Worm (Caenorhabditis elegans) whole organism, young adult: ENCODE data around the gene C55B6.4.

Source experiments
- B0035.1 ChIP-seq: sonication (generic microtip); optimal IDR thresholded peaks from 2 replicates; lab custom pipeline; 2016; ENCODE audit warnings: missing genetic modification characterization, mild to moderate bottlenecking, missing compliant biosample characterization, missing genotype, missing genetic modification reagents
- Y56A3A.18 ChIP-seq: fragments of 200-800 bp; sonication (Bioruptor generic); IDR thresholded peaks from 2 replicates; pipeline ENCODE4 v1.3.6; 2022; ENCODE audit warnings: missing genetic modification reagents, missing genetic modification characterization, missing compliant biosample characterization
- Y67H2A.10 ChIP-seq: fragments of 200-800 bp; sonication (Bioruptor generic); conservative IDR thresholded peaks from 2 replicates; pipeline ENCODE4 v1.3.6; 2022; ENCODE audit warnings: missing genetic modification reagents, missing genetic modification characterization, missing compliant biosample characterization
- chd-7 ChIP-seq: sonication (generic microtip); optimal IDR thresholded peaks from 2 replicates; lab custom pipeline; 2016; ENCODE audit warnings: mild to moderate bottlenecking, missing genetic modification characterization, moderate library complexity, missing compliant biosample characterization
- die-1 ChIP-seq: sonication (generic microtip); optimal IDR thresholded peaks from 2 replicates; lab custom pipeline; 2016; ENCODE audit warnings: missing genotype, mild to moderate bottlenecking, missing genetic modification characterization, missing compliant biosample characterization
- dpff-1 ChIP-seq: sonication (generic microtip); optimal IDR thresholded peaks from 2 replicates; lab custom pipeline; 2017; ENCODE audit warnings: mild to moderate bottlenecking, missing genetic modification characterization, missing compliant biosample characterization
- lin-35 ChIP-seq, 3 experiments: fragments of 150-350 bp in 2 of 3; sonication (generic microtip) in 1 of 3; optimal IDR thresholded peaks; 2 replicates each; lab custom pipeline; 2014 to 2018; ENCODE audit warnings: missing biosample characterization in 3 of 3, missing genetic modification characterization in 3 of 3, missing genetic modification reagents in 3 of 3
- snpc-1.1 ChIP-seq: sonication (generic microtip); optimal IDR thresholded peaks from 2 replicates; lab custom pipeline; 2017; ENCODE audit warnings: missing genetic modification characterization, mild to moderate bottlenecking, missing compliant biosample characterization, antibody characterized with exemption, moderate library complexity, missing genotype, missing genetic modification reagents; ENCODE audit not compliant: insufficient read depth
- ztf-26 ChIP-seq: sonication (generic microtip); optimal IDR thresholded peaks from 2 replicates; lab custom pipeline; 2017; ENCODE audit warnings: missing genetic modification characterization, missing compliant biosample characterization
- ztf-3 ChIP-seq: fragments of 200-800 bp; sonication (Bioruptor generic); optimal IDR thresholded peaks from 2 replicates; lab custom pipeline; 2018; ENCODE audit warnings: mild to moderate bottlenecking, missing genetic modification characterization, missing compliant biosample characterization

- no peak for TF ChIP-seq Y67H2A.10 (GFP tag; lab: Robert Waterston, UW)
- TF ChIP-seq dpff-1 = no peak
- no peak for TF ChIP-seq ztf-3
- no peak for TF ChIP-seq ztf-26 (tag; lab: Kevin White, UChicago)
- TF ChIP-seq Y56A3A.18 (GFP tag; lab: Robert Waterston, UW) = no peak
- TF ChIP-seq B0035.1 (tag; lab: Kevin White, UChicago) = no peak
- no peak for TF ChIP-seq die-1
- no peak for TF ChIP-seq snpc-1.1 (tag; lab: Kevin White, UChicago)
- TF ChIP-seq lin-35 (GFP tag; optimal IDR thresholded peaks at IDR 0.05; lab: Kevin White, UChicago) = no peak
- TF ChIP-seq chd-7 (tag; lab: Kevin White, UChicago) = no peak
Measured at ce11 chrX:7149670-7150069, 37.8 kb downstream of the C55B6.4 start.
